Worm (Caenorhabditis elegans): ENCODE results near the gene tbcb-1.

Gene tbcb-1

ce11 chrV:13624424-13624823 lies 32.5 kb downstream of the tbcb-1 start, which contains the start of gene F53F4.11:
F53F4.11 (minus strand) TSS chrV:13624524.
- TF ChIP-seq tab-1 (GFP tag; IDR thresholded peaks at IDR 0.05) (no peak), ztf-29 (GFP tag; IDR thresholded peaks at IDR 0.05) (no peak), med-1 (GFP tag; optimal IDR thresholded peaks at IDR 0.05; ENCODE audit: insufficient read depth) (no peak), ztf-23 (GFP tag; IDR thresholded peaks at IDR 0.05) (no peak), cog-1 (tag; optimal IDR thresholded peaks at IDR 0.05) (no peak), T22C8.4 (GFP tag; IDR thresholded peaks at IDR 0.05) (no peak), klf-2 (GFP tag; conservative IDR thresholded peaks at IDR 0.05) (no peak), ref-1 (GFP tag; conservative IDR thresholded peaks at IDR 0.05) (no peak), flt-1 (GFP tag; IDR thresholded peaks at IDR 0.05) (no peak)

- no peak for TF ChIP-seq tab-1 (GFP tag; IDR thresholded peaks at IDR 0.05)
These were observed 33.7 kb downstream of the tbcb-1 start, which contains the start of the genes nduv-2 and F53F4.12 for ce11 chrV:13625517-13626097. nduv-2 (minus strand) TSS chrV:13625567. F53F4.12 (plus strand) TSS chrV:13626047.

- TF ChIP-seq flt-1 (GFP tag; IDR thresholded peaks at IDR 0.05) (no peak), tab-1 (GFP tag; IDR thresholded peaks at IDR 0.05) (no peak), cog-1 (tag; optimal IDR thresholded peaks at IDR 0.05) (no peak), med-1 (GFP tag; optimal IDR thresholded peaks at IDR 0.05; ENCODE audit: insufficient read depth) (no peak), ztf-23 (GFP tag; IDR thresholded peaks at IDR 0.05) (no peak), ztf-29 (GFP tag; IDR thresholded peaks at IDR 0.05) (no peak), ref-1 (GFP tag; conservative IDR thresholded peaks at IDR 0.05) (no peak), klf-2 (GFP tag; conservative IDR thresholded peaks at IDR 0.05) (no peak), T22C8.4 (GFP tag; IDR thresholded peaks at IDR 0.05) (no peak)
These were observed 35.2 kb downstream of the tbcb-1 start, which contains the start of gene sde-2 for ce11 chrV:13627103-13627623. sde-2 (plus strand) TSS chrV:13627573.

ce11 chrV:13634149-13634548 lies 42.2 kb downstream of the tbcb-1 start, which contains the start of gene H37A05.2:
H37A05.2 (minus strand) TSS chrV:13634249.
- TF ChIP-seq tab-1 (GFP tag; IDR thresholded peaks at IDR 0.05) (no peak), T22C8.4 (GFP tag; IDR thresholded peaks at IDR 0.05) (no peak), flt-1 (GFP tag; IDR thresholded peaks at IDR 0.05) (no peak), ztf-29 (GFP tag; IDR thresholded peaks at IDR 0.05) (no peak), med-1 (GFP tag; optimal IDR thresholded peaks at IDR 0.05; ENCODE audit: insufficient read depth) (no peak), ztf-23 (GFP tag; IDR thresholded peaks at IDR 0.05) (no peak), ref-1 (GFP tag; conservative IDR thresholded peaks at IDR 0.05) (no peak), cog-1 (tag; optimal IDR thresholded peaks at IDR 0.05) (no peak), klf-2 (GFP tag; conservative IDR thresholded peaks at IDR 0.05) (no peak)

ce11 chrV:13636411-13636810 lies 44.5 kb downstream of the tbcb-1 start:
- TF ChIP-seq med-1 (GFP tag; optimal IDR thresholded peaks at IDR 0.05; ENCODE audit: insufficient read depth) = no peak
- no peak for TF ChIP-seq ztf-29 (GFP tag; IDR thresholded peaks at IDR 0.05)
- no peak for TF ChIP-seq T22C8.4 (GFP tag; IDR thresholded peaks at IDR 0.05)
- TF ChIP-seq cog-1 (tag; optimal IDR thresholded peaks at IDR 0.05) = no peak
- TF ChIP-seq klf-2 (GFP tag; conservative IDR thresholded peaks at IDR 0.05) = no peak
- TF ChIP-seq tab-1 (GFP tag; IDR thresholded peaks at IDR 0.05) = no peak

- TF ChIP-seq klf-2 (GFP tag; conservative IDR thresholded peaks at IDR 0.05) (no peak), ztf-23 (GFP tag; IDR thresholded peaks at IDR 0.05) (no peak), med-1 (GFP tag; optimal IDR thresholded peaks at IDR 0.05; ENCODE audit: insufficient read depth) (no peak), ztf-29 (GFP tag; IDR thresholded peaks at IDR 0.05) (no peak), flt-1 (GFP tag; IDR thresholded peaks at IDR 0.05) (no peak), tab-1 (GFP tag; IDR thresholded peaks at IDR 0.05) (no peak), ref-1 (GFP tag; conservative IDR thresholded peaks at IDR 0.05) (no peak), cog-1 (tag; optimal IDR thresholded peaks at IDR 0.05) (no peak), T22C8.4 (GFP tag; IDR thresholded peaks at IDR 0.05) (no peak)
These were observed 46.1 kb downstream of the tbcb-1 start for ce11 chrV:13638040-13638439.
